Worm (Caenorhabditis elegans): ENCODE measurements around the gene F09E5.16.

DNA sequence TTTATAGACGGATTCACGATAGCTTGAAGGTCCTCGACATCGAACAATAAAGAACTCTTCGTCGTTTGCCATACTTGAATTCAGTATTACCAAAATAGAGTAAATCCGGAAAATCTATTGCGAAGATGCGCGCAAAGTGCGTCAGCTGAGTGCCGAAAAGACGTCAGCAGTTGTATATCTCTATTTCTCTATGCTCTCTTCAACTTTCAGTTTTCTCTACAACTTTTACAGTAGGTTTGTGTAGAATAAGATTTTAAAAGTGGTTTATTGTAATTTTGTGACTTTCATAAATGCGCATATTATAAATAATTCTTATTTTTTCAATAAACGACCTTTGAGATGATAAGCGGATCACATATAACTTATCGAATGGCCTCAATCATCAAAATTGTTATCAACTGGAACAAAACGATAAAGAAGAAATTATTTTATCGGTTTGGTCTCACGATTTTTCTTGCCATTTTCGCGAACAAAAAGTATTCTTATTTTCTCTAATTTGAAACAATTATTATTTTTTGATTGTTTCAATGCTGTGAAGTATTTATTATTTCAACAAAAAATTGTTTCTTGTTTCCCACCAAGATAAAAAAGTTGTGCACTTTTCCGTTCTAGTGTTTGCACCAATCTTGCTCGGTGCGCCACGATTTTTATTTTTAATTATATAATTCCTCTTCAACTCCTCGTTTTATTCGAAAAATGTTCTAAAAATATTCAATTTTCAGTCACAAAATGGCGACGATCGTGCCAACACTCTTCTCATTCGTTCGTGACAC is 7.9 kb upstream of the F09E5.16 start, which contains the start of the genes agt-2 and F09E5.3:
- 0 out of 2 replicates have a peak, but pooled peaks have one; percentile 27 for TF ChIP-seq ztf-29 (GFP tag; IDR thresholded peaks at IDR 0.05)
- no peak for TF ChIP-seq klf-2 (GFP tag; conservative IDR thresholded peaks at IDR 0.05)
- TF ChIP-seq tab-1 (GFP tag; IDR thresholded peaks at IDR 0.05), result no peak
- TF ChIP-seq flt-1 (GFP tag; IDR thresholded peaks at IDR 0.05), result peak; percentile 71
